Fruit fly (Drosophila melanogaster) whole organism, embryonic: ENCODE measurements around the gene Dpm2.

Source experiments
- Antp ChIP-seq: fragments of 200-800 bp; sonication (Bioruptor generic); optimal IDR thresholded peaks from 3 replicates; lab custom pipeline; 2016; ENCODE audit warnings: missing biosample characterization, missing genetic modification characterization
- Awh ChIP-seq: fragments of 200-800 bp; sonication (Bioruptor generic); IDR thresholded peaks from 2 replicates; pipeline ENCODE4, ENCODE4 v1.3.6; 2022; ENCODE audit warnings: missing biosample characterization, missing genetic modification characterization
- Blimp-1 ChIP-seq: fragments of 200-800 bp; sonication (Bioruptor generic); optimal IDR thresholded peaks from 3 replicates; lab custom pipeline; 2018; ENCODE audit warnings: missing biosample characterization, missing genetic modification characterization, mild to moderate bottlenecking, moderate library complexity, missing genetic modification reagents
- CG10321 ChIP-seq: fragments of 200-800 bp; sonication (Bioruptor generic); IDR thresholded peaks from 2 replicates; pipeline ENCODE4 v1.3.6; 2022; ENCODE audit warnings: missing biosample characterization, missing genetic modification characterization
- CG10366 ChIP-seq: fragments of 200-800 bp; sonication (Bioruptor generic); IDR thresholded peaks from 2 replicates; pipeline ENCODE4 v1.3.6; 2022; ENCODE audit warnings: missing biosample characterization, missing genetic modification characterization
- CG11456 ChIP-seq: fragments of 200-800 bp; sonication (Bioruptor generic); IDR thresholded peaks from 3 replicates; pipeline ENCODE4 v1.3.6; 2022; ENCODE audit warnings: missing biosample characterization, missing genetic modification characterization
- CG11560 ChIP-seq: fragments of 200-800 bp; sonication (Bioruptor generic); IDR thresholded peaks from 3 replicates; pipeline ENCODE4 v1.3.6; 2022; ENCODE audit warnings: missing biosample characterization, missing genetic modification characterization
- CG12299 ChIP-seq: fragments of 200-800 bp; sonication (Bioruptor generic); optimal IDR thresholded peaks from 2 replicates; lab custom pipeline; 2018; ENCODE audit warnings: missing biosample characterization, mild to moderate bottlenecking, missing genetic modification characterization
- CG16863 ChIP-seq: fragments of 200-800 bp; sonication (Bioruptor generic); optimal IDR thresholded peaks from 3 replicates; lab custom pipeline; 2016; ENCODE audit warnings: missing biosample characterization, missing genetic modification characterization
- CG17568 ChIP-seq: fragments of 200-800 bp; sonication (Bioruptor generic); optimal IDR thresholded peaks from 2 replicates; lab custom pipeline; 2018; ENCODE audit warnings: missing biosample characterization, mild to moderate bottlenecking, missing genetic modification characterization, moderate library complexity
- CG1832 ChIP-seq: fragments of 200-800 bp; sonication (Bioruptor generic); optimal IDR thresholded peaks from 2 replicates; lab custom pipeline; 2017; ENCODE audit warnings: missing biosample characterization, mild to moderate bottlenecking, missing genetic modification characterization, inconsistent platforms
- CG2199 ChIP-seq: fragments of 200-800 bp; sonication (Bioruptor generic); IDR thresholded peaks from 3 replicates; pipeline ENCODE4 v1.3.6; 2022; ENCODE audit warnings: missing biosample characterization, missing genetic modification characterization
- CG2202 ChIP-seq: fragments of 200-800 bp; sonication (Bioruptor generic); optimal IDR thresholded peaks from 2 replicates; lab custom pipeline; 2018; ENCODE audit warnings: missing biosample characterization, mild to moderate bottlenecking, missing genetic modification characterization
- CG2889 ChIP-seq: fragments of 200-800 bp; sonication (Bioruptor generic); IDR thresholded peaks from 3 replicates; pipeline ENCODE4 v1.3.6; 2022; ENCODE audit warnings: missing biosample characterization, missing genetic modification characterization
- CG30020 ChIP-seq: fragments of 200-800 bp; optimal IDR thresholded peaks from 2 replicates; lab custom pipeline; 2019; ENCODE audit warnings: missing biosample characterization, mild to moderate bottlenecking, missing genetic modification characterization, moderate library complexity
- CG3065 ChIP-seq: fragments of 200-800 bp; sonication (Bioruptor generic); optimal IDR thresholded peaks from 2 replicates; lab custom pipeline; 2016; ENCODE audit warnings: missing biosample characterization, missing genetic modification characterization
- CG4730 ChIP-seq: fragments of 200-800 bp; sonication (Bioruptor generic); IDR thresholded peaks from 2 replicates; pipeline ENCODE4 v1.3.6; 2022; ENCODE audit warnings: missing biosample characterization, missing genetic modification characterization
- CG5180 ChIP-seq: fragments of 200-800 bp; sonication (Bioruptor generic); optimal IDR thresholded peaks from 3 replicates; lab custom pipeline; 2017; ENCODE audit warnings: missing biosample characterization, missing genetic modification characterization, mild to moderate bottlenecking, moderate library complexity, missing genetic modification reagents
- CG5245 ChIP-seq: fragments of 200-800 bp; sonication (Bioruptor generic); optimal IDR thresholded peaks from 3 replicates; lab custom pipeline; 2016; ENCODE audit warnings: missing biosample characterization, missing genetic modification characterization
- CG7372 ChIP-seq: fragments of 200-800 bp; sonication (Bioruptor generic); IDR thresholded peaks from 2 replicates; pipeline ENCODE4 v1.3.6; 2022; ENCODE audit warnings: missing biosample characterization, missing genetic modification characterization
- CG7556 ChIP-seq: fragments of 200-800 bp; sonication (Bioruptor generic); optimal IDR thresholded peaks from 2 replicates; lab custom pipeline; 2017; ENCODE audit warnings: missing biosample characterization, mild to moderate bottlenecking, missing genetic modification characterization
- CG7839 ChIP-seq: fragments of 200-800 bp; sonication (Bioruptor generic); optimal IDR thresholded peaks from 3 replicates; lab custom pipeline; 2018; ENCODE audit warnings: missing biosample characterization, mild to moderate bottlenecking, missing genetic modification characterization, moderate library complexity
- CG7928 ChIP-seq: fragments of 200-800 bp; sonication (Bioruptor generic); optimal IDR thresholded peaks from 2 replicates; lab custom pipeline; 2017; ENCODE audit warnings: missing biosample characterization, mild to moderate bottlenecking, missing genetic modification characterization
- CG9876 ChIP-seq: fragments of 200-800 bp; sonication (Bioruptor generic); optimal IDR thresholded peaks from 2 replicates; lab custom pipeline; 2016; ENCODE audit warnings: missing biosample characterization, missing genetic modification characterization
- Doc3 ChIP-seq: fragments of 200-800 bp; sonication (Bioruptor generic); IDR thresholded peaks from 3 replicates; pipeline ENCODE4 v1.3.6; 2022; ENCODE audit warnings: missing biosample characterization, missing genetic modification characterization; ENCODE audit not compliant: partially characterized antibody
- Hand ChIP-seq: fragments of 200-800 bp; sonication (Bioruptor generic); optimal IDR thresholded peaks from 2 replicates; lab custom pipeline; 2017; ENCODE audit warnings: mild to moderate bottlenecking, missing biosample characterization, missing genetic modification reagents, missing genetic modification characterization
- Hmr ChIP-seq: fragments of 200-800 bp; sonication (Bioruptor generic); optimal IDR thresholded peaks from 3 replicates; lab custom pipeline; 2017; ENCODE audit warnings: mild to moderate bottlenecking, missing biosample characterization, missing genetic modification reagents, missing genetic modification characterization
- Hmx ChIP-seq: fragments of 200-800 bp; sonication (Bioruptor generic); optimal IDR thresholded peaks from 2 replicates; lab custom pipeline; 2016; ENCODE audit warnings: missing biosample characterization, missing genetic modification characterization
- Jarid2 ChIP-seq: fragments of 200-800 bp; sonication (Bioruptor generic); optimal IDR thresholded peaks from 3 replicates; lab custom pipeline; 2017; ENCODE audit warnings: mild to moderate bottlenecking, missing biosample characterization, missing genetic modification reagents, missing genetic modification characterization
- Lim3 ChIP-seq: fragments of 200-800 bp; sonication (Bioruptor generic); IDR thresholded peaks from 2 replicates; pipeline ENCODE4 v1.3.6; 2022; ENCODE audit warnings: missing biosample characterization, missing genetic modification characterization
- NK7.1 ChIP-seq: fragments of 200-800 bp; sonication (Bioruptor generic); optimal IDR thresholded peaks from 3 replicates; lab custom pipeline; 2016; ENCODE audit warnings: missing biosample characterization, missing genetic modification characterization
- Sin3A ChIP-seq: fragments of >200 bp; optimal IDR thresholded peaks from 2 replicates; lab custom pipeline; 2018
- Sry-β ChIP-seq: fragments of 200-800 bp; sonication (Bioruptor generic); optimal IDR thresholded peaks from 2 replicates; lab custom pipeline; 2018; ENCODE audit warnings: missing biosample characterization, mild to moderate bottlenecking, missing genetic modification characterization, moderate library complexity
- Sry-δ ChIP-seq: fragments of 200-800 bp; sonication (Bioruptor generic); optimal IDR thresholded peaks from 2 replicates; lab custom pipeline; 2016; ENCODE audit warnings: missing biosample characterization, missing genetic modification characterization
- Trl ChIP-seq, 3 experiments: fragments of >200 bp in 2 of 3; fragments of 200-800 bp in 1 of 3; sonication (Bioruptor generic) in 1 of 3; optimal IDR thresholded peaks; 2 replicates in 1 of 3; 3 replicates in 2 of 3; lab custom pipeline; 2016 to 2017; ENCODE audit warnings: missing biosample characterization in 1 of 3, missing genetic modification characterization in 1 of 3
- aop ChIP-seq: fragments of 200-800 bp; sonication (Bioruptor generic); IDR thresholded peaks from 2 replicates; pipeline ENCODE4 v1.3.6; 2022; ENCODE audit warnings: missing biosample characterization, missing genetic modification characterization
- ato ChIP-seq: fragments of 200-800 bp; sonication (Bioruptor generic); IDR thresholded peaks from 2 replicates; pipeline ENCODE4 v1.3.6; 2022; ENCODE audit warnings: missing biosample characterization, missing genetic modification characterization; ENCODE audit not compliant: partially characterized antibody
- bigmax ChIP-seq: fragments of 200-800 bp; sonication (Bioruptor generic); optimal IDR thresholded peaks from 2 replicates; lab custom pipeline; 2018; ENCODE audit warnings: missing biosample characterization, mild to moderate bottlenecking, missing genetic modification characterization
- cad ChIP-seq: fragments of >200 bp; optimal IDR thresholded peaks from 2 replicates; lab custom pipeline; 2017; ENCODE audit warnings: missing biosample characterization, missing genetic modification characterization
- dysf ChIP-seq: fragments of 200-800 bp; sonication (Bioruptor generic); IDR thresholded peaks from 3 replicates; pipeline ENCODE4 v1.3.6; 2022; ENCODE audit warnings: missing biosample characterization, missing genetic modification characterization
- gcm2 ChIP-seq: fragments of 200-800 bp; sonication (Bioruptor generic); optimal IDR thresholded peaks from 2 replicates; lab custom pipeline; 2016; ENCODE audit warnings: missing biosample characterization, missing genetic modification characterization
- gfzf ChIP-seq: fragments of 200-800 bp; sonication (Bioruptor generic); optimal IDR thresholded peaks from 2 replicates; lab custom pipeline; 2016; ENCODE audit warnings: missing biosample characterization, mild to moderate bottlenecking, missing genetic modification characterization, moderate library complexity
- her ChIP-seq: fragments of 200-800 bp; sonication (Bioruptor generic); optimal IDR thresholded peaks from 2 replicates; lab custom pipeline; 2016; ENCODE audit warnings: missing biosample characterization, missing genetic modification characterization
- lab ChIP-seq: fragments of 200-800 bp; sonication (Bioruptor generic); optimal IDR thresholded peaks from 3 replicates; lab custom pipeline; 2017; ENCODE audit warnings: missing biosample characterization, missing genetic modification characterization, mild to moderate bottlenecking, moderate library complexity, missing genetic modification reagents
- mam ChIP-seq: fragments of 200-800 bp; sonication (Bioruptor generic); optimal IDR thresholded peaks from 3 replicates; lab custom pipeline; 2016; ENCODE audit warnings: missing biosample characterization, missing genetic modification characterization
- nmo ChIP-seq: fragments of 200-800 bp; sonication (Bioruptor generic); optimal IDR thresholded peaks from 2 replicates; lab custom pipeline; 2018; ENCODE audit warnings: missing biosample characterization, mild to moderate bottlenecking, missing genetic modification characterization, moderate library complexity
- odd ChIP-seq: fragments of 200-800 bp; sonication (Bioruptor generic); optimal IDR thresholded peaks from 2 replicates; lab custom pipeline; 2017; ENCODE audit warnings: missing biosample characterization, mild to moderate bottlenecking, missing genetic modification characterization
- sim ChIP-seq: fragments of 200-800 bp; sonication (Bioruptor generic); IDR thresholded peaks from 2 replicates; pipeline ENCODE4 v1.3.6; 2022; ENCODE audit warnings: missing biosample characterization, missing genetic modification characterization
- slou ChIP-seq: fragments of 200-800 bp; sonication (Bioruptor generic); optimal IDR thresholded peaks from 3 replicates; lab custom pipeline; 2016; ENCODE audit warnings: missing biosample characterization, missing genetic modification characterization
- ssp ChIP-seq: fragments of 200-800 bp; sonication (Bioruptor generic); IDR thresholded peaks from 2 replicates; pipeline ENCODE4 v1.3.6; 2022; ENCODE audit warnings: missing biosample characterization, missing genetic modification characterization
- tx ChIP-seq: fragments of 200-800 bp; sonication (Bioruptor generic); optimal IDR thresholded peaks from 2 replicates; lab custom pipeline; 2016; ENCODE audit warnings: missing biosample characterization, missing genetic modification characterization
- unc-4 ChIP-seq: fragments of 200-800 bp; sonication (Bioruptor generic); IDR thresholded peaks from 2 replicates; pipeline ENCODE4 v1.3.6; 2022; ENCODE audit warnings: missing biosample characterization, missing genetic modification characterization; ENCODE audit not compliant: partially characterized antibody

The Dpm2 gene

DNA sequence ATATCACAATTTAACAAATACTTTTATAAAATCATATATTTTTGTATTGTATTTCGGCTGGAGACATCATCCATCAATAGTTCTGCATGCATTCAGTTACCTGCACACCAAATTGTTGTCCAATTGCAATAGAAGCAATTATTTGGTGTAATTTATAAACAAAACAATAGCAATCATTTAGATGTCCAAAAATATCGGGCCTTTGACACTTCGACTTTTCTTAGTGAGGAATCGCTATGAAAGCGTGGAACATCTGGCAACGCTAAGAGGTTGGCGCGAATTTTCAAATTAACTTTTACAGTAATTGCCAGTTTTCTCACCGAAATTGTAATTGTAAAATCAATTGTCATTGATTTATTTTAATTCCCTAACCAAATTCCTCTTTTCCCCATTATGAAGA lies 15.4 kb downstream of the Dpm2 start, which contains the start of gene CG14969:
Gene CG14969 (minus strand): TSS at position 195 of the 400 bp plus-strand sequence.
- peak; percentile 40 for TF ChIP-seq gfzf (GFP tag; lab: Kevin White, UChicago)
- TF ChIP-seq CG4730, result no peak
- no peak for TF ChIP-seq CG11456 (GFP tag; lab: Robert Waterston, UW)
- TF ChIP-seq NK7.1 (GFP tag; lab: Kevin White, UChicago), result no peak
- no peak for TF ChIP-seq CG12299
- no peak for TF ChIP-seq slou (GFP tag; lab: Kevin White, UChicago)
- TF ChIP-seq CG5245 (GFP tag; lab: Kevin White, UChicago), result no peak
- no peak for TF ChIP-seq CG16863
- TF ChIP-seq CG7372, result no peak
- TF ChIP-seq Blimp-1, result no peak
- peak; percentile 28 for TF ChIP-seq CG30020 (tag; lab: Kevin White, UChicago)
- TF ChIP-seq tx (GFP tag; lab: Kevin White, UChicago), result no peak
- TF ChIP-seq dysf (GFP tag; lab: Robert Waterston, UW), result no peak
- TF ChIP-seq CG1832 (GFP tag; lab: Kevin White, UChicago), result no peak
- TF ChIP-seq Sry-δ (GFP tag; lab: Kevin White, UChicago), result peak; percentile 69
- no peak for TF ChIP-seq Trl (optimal IDR thresholded peaks at IDR 0.05; lab: Kevin White, UChicago)
- TF ChIP-seq Trl (GFP tag; optimal IDR thresholded peaks at IDR 0.05; lab: Kevin White, UChicago), result no peak
- TF ChIP-seq CG3065 (GFP tag; lab: Kevin White, UChicago), result no peak
- no peak for TF ChIP-seq CG7928 (GFP tag; lab: Kevin White, UChicago)
- TF ChIP-seq CG7839 (tag; lab: Kevin White, UChicago), result no peak
- TF ChIP-seq Sry-β (GFP tag; lab: Kevin White, UChicago), result no peak
- TF ChIP-seq gcm2, result no peak
- no peak for TF ChIP-seq ssp
- TF ChIP-seq mam, result no peak
- no peak for TF ChIP-seq Hand (GFP tag; lab: Kevin White, UChicago)
- TF ChIP-seq CG2199 (GFP tag; lab: Robert Waterston, UW), result no peak
- no peak for TF ChIP-seq lab (GFP tag; lab: Kevin White, UChicago)
- no peak for TF ChIP-seq cad (GFP tag; lab: Kevin White, UChicago)
- TF ChIP-seq CG9876 (GFP tag; lab: Kevin White, UChicago), result no peak
- TF ChIP-seq Sin3A (lab: Kevin White, UChicago), result no peak
- TF ChIP-seq CG2889, result no peak
- TF ChIP-seq CG10366 (GFP tag; lab: Robert Waterston, UW), result no peak
- TF ChIP-seq CG10321 (GFP tag; lab: Robert Waterston, UW), result no peak
- TF ChIP-seq CG7556 (GFP tag; lab: Kevin White, UChicago), result no peak
- peak; percentile 56 for TF ChIP-seq unc-4 (GFP tag; lab: Robert Waterston, UW)
- no peak for TF ChIP-seq Jarid2 (GFP tag; lab: Kevin White, UChicago)
- peak; percentile 4 for TF ChIP-seq nmo (GFP tag; lab: Kevin White, UChicago)
- TF ChIP-seq Lim3, result no peak
- no peak for TF ChIP-seq Awh (GFP tag; lab: Robert Waterston, UW)
- no peak for TF ChIP-seq sim (GFP tag; lab: Robert Waterston, UW)
- no peak for TF ChIP-seq CG11560 (tag; lab: Robert Waterston, UW)
- no peak for TF ChIP-seq Antp (GFP tag; lab: Kevin White, UChicago)
- TF ChIP-seq ato, result no peak; the same call in 1 of the 2 replicates
- no peak for TF ChIP-seq Hmx
- no peak for TF ChIP-seq Hmr (GFP tag; lab: Kevin White, UChicago)
- 0 out of 3 replicates have a peak, but pooled peaks have one; percentile 29 for TF ChIP-seq Doc3
- TF ChIP-seq CG2202, result no peak
- TF ChIP-seq CG17568 (GFP tag; lab: Kevin White, UChicago), result no peak
- peak; percentile 3 for TF ChIP-seq her (GFP tag; lab: Kevin White, UChicago)
- no peak for TF ChIP-seq bigmax (GFP tag; lab: Kevin White, UChicago)
- TF ChIP-seq aop (GFP tag; lab: Robert Waterston, UW), result no peak
- no peak for TF ChIP-seq odd (GFP tag; lab: Kevin White, UChicago)
- no peak for TF ChIP-seq CG5180
